Worm (Caenorhabditis elegans) whole organism, L1 larva: ENCODE measurements around the gene Y53F4B.9.

Experiments used
- elt-2 ChIP-seq: sonication (generic microtip); optimal IDR thresholded peaks from 2 replicates; lab custom pipeline; 2016; ENCODE audit warnings: missing genetic modification characterization, mild to moderate bottlenecking, inconsistent platforms, missing compliant biosample characterization, missing genetic modification reagents
- jun-1 ChIP-seq: fragments of 150-350 bp; optimal IDR thresholded peaks from 2 replicates; lab custom pipeline; 2014; ENCODE audit warnings: missing biosample characterization, missing genetic modification reagents, missing genetic modification characterization
- nhr-11 ChIP-seq: fragments of 150-350 bp; optimal IDR thresholded peaks from 2 replicates; lab custom pipeline; 2014; ENCODE audit warnings: missing biosample characterization, missing genetic modification characterization
- nhr-90 ChIP-seq: sonication (generic microtip); optimal IDR thresholded peaks from 2 replicates; lab custom pipeline; 2016; ENCODE audit warnings: mild to moderate bottlenecking, missing genetic modification characterization, missing compliant biosample characterization; ENCODE audit not compliant: poor library complexity

ce11 chrII:14968275-14968674 lies 41.9 kb downstream of the Y53F4B.9 start:
- TF ChIP-seq nhr-90 (tag; lab: Kevin White, UChicago) = no peak
- no peak for TF ChIP-seq nhr-11 (tag; lab: Kevin White, UChicago)
- TF ChIP-seq elt-2 (tag; lab: Kevin White, UChicago) = no peak
- TF ChIP-seq jun-1 (tag; lab: Kevin White, UChicago) = no peak
